Fruit fly (Drosophila melanogaster): Measurements from ENCODE around the gene Hex-A.

Hex-A gene

DNA sequence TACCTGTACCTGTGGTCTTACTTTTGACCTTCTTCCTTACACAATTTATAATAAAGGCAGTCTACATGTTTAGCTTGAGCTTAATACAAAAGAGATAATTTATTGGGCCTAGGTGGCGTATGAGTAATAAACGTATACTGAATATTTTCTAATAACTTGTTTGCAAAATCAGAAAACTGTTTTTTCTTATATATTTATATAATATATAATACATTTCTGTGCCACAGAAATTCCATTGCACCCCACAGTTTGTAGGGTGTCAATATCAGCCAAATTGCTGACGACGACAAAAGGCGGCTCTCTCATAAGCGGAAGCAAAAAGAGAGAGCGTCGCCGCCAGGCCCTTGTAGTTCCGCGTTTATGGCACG lies 543 bp upstream of the Hex-A start:
- no peak for TF ChIP-seq ey (GFP tag; optimal IDR thresholded peaks at IDR 0.05)
- TF ChIP-seq Hr78 (GFP tag; optimal IDR thresholded peaks at IDR 0.05) = no peak
- peak; percentile 29 for TF ChIP-seq Dif (GFP tag; optimal IDR thresholded peaks at IDR 0.05; ENCODE audit: partially characterized antibody)
- peak; percentile 29 for TF ChIP-seq usp (GFP tag; optimal IDR thresholded peaks at IDR 0.05)

- TF ChIP-seq psq (GFP tag; optimal IDR thresholded peaks at IDR 0.05) = no peak
- no peak for TF ChIP-seq br (GFP tag; optimal IDR thresholded peaks at IDR 0.05)
- TF ChIP-seq OdsH (GFP tag; optimal IDR thresholded peaks at IDR 0.05) = no peak
- TF ChIP-seq Dif (GFP tag; optimal IDR thresholded peaks at IDR 0.05; ENCODE audit: partially characterized antibody) = no peak
- no peak for TF ChIP-seq Dfd (GFP tag; optimal IDR thresholded peaks at IDR 0.05)
- no peak for TF ChIP-seq jim (GFP tag; optimal IDR thresholded peaks at IDR 0.05)
- TF ChIP-seq N (GFP tag; optimal IDR thresholded peaks at IDR 0.05) = no peak
- no peak for TF ChIP-seq sv (GFP tag; optimal IDR thresholded peaks at IDR 0.05)
- no peak for TF ChIP-seq brk (GFP tag; optimal IDR thresholded peaks at IDR 0.05)
- no peak for TF ChIP-seq pan (optimal IDR thresholded peaks at IDR 0.05)
- no peak for TF ChIP-seq rgr (GFP tag; optimal IDR thresholded peaks at IDR 0.05)
- no peak for TF ChIP-seq dmrt93B (GFP tag; optimal IDR thresholded peaks at IDR 0.05)
- TF ChIP-seq HLH106 (tag; optimal IDR thresholded peaks at IDR 0.05) = no peak
Measured at dm6 chrX:9586038-9586437, 563 bp downstream of the Hex-A start.

- no peak for TF ChIP-seq Hr78 (GFP tag; optimal IDR thresholded peaks at IDR 0.05)
- TF ChIP-seq HLH106 (tag; optimal IDR thresholded peaks at IDR 0.05) = no peak
- TF ChIP-seq Mio (GFP tag; optimal IDR thresholded peaks at IDR 0.05) = no peak
- TF ChIP-seq Dfd (GFP tag; optimal IDR thresholded peaks at IDR 0.05) = no peak
- TF ChIP-seq rgr (GFP tag; optimal IDR thresholded peaks at IDR 0.05) = no peak
- no peak for TF ChIP-seq CG32264 (GFP tag; optimal IDR thresholded peaks at IDR 0.05)
Measured at dm6 chrX:9586627-9587026, 1.2 kb downstream of the Hex-A start.

- TF ChIP-seq CG32264 (GFP tag; optimal IDR thresholded peaks at IDR 0.05) (no peak), foxo (GFP tag; optimal IDR thresholded peaks at IDR 0.05) (no peak), Sp1 (GFP tag; optimal IDR thresholded peaks at IDR 0.05) (no peak)
Measured at dm6 chrX:9587881-9588280, 2.4 kb downstream of the Hex-A start.

DNA sequence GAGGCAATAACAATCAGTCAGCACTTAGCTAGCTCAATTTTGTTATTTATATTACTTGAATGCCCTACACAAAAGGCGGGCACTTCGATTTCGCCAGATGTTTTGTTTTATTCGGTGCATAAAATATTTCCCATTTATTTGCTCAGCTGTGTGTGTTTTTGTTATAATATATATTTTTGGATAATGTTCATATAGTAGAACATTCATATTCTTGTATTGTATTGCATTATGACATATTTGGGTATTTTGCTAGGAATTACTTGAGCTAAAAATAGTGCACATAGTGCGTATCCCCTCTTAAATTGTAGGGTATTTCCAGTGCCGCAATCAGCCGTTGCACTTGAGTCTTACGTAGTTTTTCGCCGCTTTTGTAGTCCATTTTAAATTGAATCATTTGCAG lies 4.5 kb downstream of the Hex-A start:
- peak in 1 of 2 experiments; percentile 70 for TF ChIP-seq foxo (GFP tag; optimal IDR thresholded peaks at IDR 0.05)
- no peak for TF ChIP-seq CG32264 (GFP tag; optimal IDR thresholded peaks at IDR 0.05)
- peak; percentile 30 for TF ChIP-seq woc (GFP tag; optimal IDR thresholded peaks at IDR 0.05)
- peak; percentile 39 for TF ChIP-seq psq (GFP tag; optimal IDR thresholded peaks at IDR 0.05)
- peak; percentile 7 for TF ChIP-seq sage (GFP tag; optimal IDR thresholded peaks at IDR 0.05)
- peak; percentile 27 for TF ChIP-seq sv (GFP tag; optimal IDR thresholded peaks at IDR 0.05)
- TF ChIP-seq brk (GFP tag; optimal IDR thresholded peaks at IDR 0.05) = peak; percentile 48
- no peak for TF ChIP-seq N (GFP tag; optimal IDR thresholded peaks at IDR 0.05)
- peak; percentile 66 for TF ChIP-seq HLH106 (tag; optimal IDR thresholded peaks at IDR 0.05)
- no peak for TF ChIP-seq Rel (GFP tag; optimal IDR thresholded peaks at IDR 0.05)
- TF ChIP-seq Rel (tag; optimal IDR thresholded peaks at IDR 0.05) = no peak
- no peak for TF ChIP-seq Mio (GFP tag; optimal IDR thresholded peaks at IDR 0.05)
- peak; percentile 45 for TF ChIP-seq fru (GFP tag; optimal IDR thresholded peaks at IDR 0.05)
- TF ChIP-seq Sp1 (GFP tag; optimal IDR thresholded peaks at IDR 0.05) = peak; percentile 63
- TF ChIP-seq dsf (GFP tag; optimal IDR thresholded peaks at IDR 0.05; ENCODE audit: borderline replicate concordance) = no peak
- no peak for TF ChIP-seq Myc (optimal IDR thresholded peaks at IDR 0.05)
- peak; percentile 65 for TF ChIP-seq h (GFP tag; optimal IDR thresholded peaks at IDR 0.05)
- TF ChIP-seq ey (GFP tag; optimal IDR thresholded peaks at IDR 0.05) = peak; percentile 52
- no peak for TF ChIP-seq usp (GFP tag; optimal IDR thresholded peaks at IDR 0.05)
- peak; percentile 24 for TF ChIP-seq OdsH (GFP tag; optimal IDR thresholded peaks at IDR 0.05)
- TF ChIP-seq rgr (GFP tag; optimal IDR thresholded peaks at IDR 0.05) = peak; percentile 61
- no peak for TF ChIP-seq pan (optimal IDR thresholded peaks at IDR 0.05)
- peak; percentile 16 for TF ChIP-seq Hnf4 (GFP tag; optimal IDR thresholded peaks at IDR 0.05)
- TF ChIP-seq dmrt93B (GFP tag; optimal IDR thresholded peaks at IDR 0.05) = peak; percentile 43
- no peak for TF ChIP-seq CG9705 (GFP tag; optimal IDR thresholded peaks at IDR 0.05)
- peak; percentile 50 for TF ChIP-seq br (GFP tag; optimal IDR thresholded peaks at IDR 0.05)
- TF ChIP-seq tai (GFP tag; optimal IDR thresholded peaks at IDR 0.05) = no peak

dm6 chrX:9590592-9590991 lies 5.1 kb downstream of the Hex-A start:
- TF ChIP-seq ey (GFP tag; optimal IDR thresholded peaks at IDR 0.05) (no peak), dsf (GFP tag; optimal IDR thresholded peaks at IDR 0.05; ENCODE audit: borderline replicate concordance) (no peak), usp (GFP tag; optimal IDR thresholded peaks at IDR 0.05) (no peak), Rel (GFP tag; optimal IDR thresholded peaks at IDR 0.05) (no peak), Rel (tag; optimal IDR thresholded peaks at IDR 0.05) (peak; percentile 93), OdsH (GFP tag; optimal IDR thresholded peaks at IDR 0.05) (no peak), psq (GFP tag; optimal IDR thresholded peaks at IDR 0.05) (no peak), fru (GFP tag; optimal IDR thresholded peaks at IDR 0.05) (no peak), CG9705 (GFP tag; optimal IDR thresholded peaks at IDR 0.05) (no peak)

All from whole organism, wandering third instar larva.